Fruit fly (Drosophila melanogaster): ENCODE measurements around the gene Cbl.

DNA sequence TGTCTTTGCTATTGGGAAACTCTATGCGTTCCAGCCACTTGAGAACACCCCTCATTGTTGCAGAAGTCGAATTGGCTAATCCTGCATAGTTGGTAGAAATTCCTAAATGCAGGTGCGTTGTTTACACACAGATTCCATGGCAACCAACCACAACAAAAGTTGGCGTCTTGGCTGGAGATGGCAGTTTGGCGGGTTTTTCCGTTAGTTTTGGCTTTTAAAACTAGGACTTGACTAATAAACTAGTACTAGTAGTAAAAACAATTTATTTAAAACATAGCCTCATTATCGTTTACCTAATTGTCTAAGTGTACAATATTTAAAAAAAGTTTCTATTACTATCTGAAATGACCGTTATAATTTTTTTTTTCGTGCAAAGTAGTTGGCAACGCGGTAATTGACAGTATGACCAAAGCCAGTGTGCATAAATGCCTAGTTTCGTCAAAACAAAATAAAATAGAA is 13.3 kb upstream of the Cbl start, which contains the start of gene Exo70:
- TF ChIP-seq CG14711 (tag; optimal IDR thresholded peaks at IDR 0.05) (peak; percentile 21), Clk (GFP tag; optimal IDR thresholded peaks at IDR 0.05) (no peak), cnc (optimal IDR thresholded peaks at IDR 0.05) (no peak)
